Worm (Caenorhabditis elegans) whole organism, L4/young adult: ENCODE results near the gene Y47D3A.21.

Experiments
- W03F9.2 ChIP-seq: fragments of 150-350 bp; optimal IDR thresholded peaks from 2 replicates; lab custom pipeline; 2014; ENCODE audit warnings: missing biosample characterization, missing genetic modification characterization
- dao-5 ChIP-seq: sonication (generic microtip); optimal IDR thresholded peaks from 2 replicates; lab custom pipeline; 2016; ENCODE audit warnings: missing genotype, missing genetic modification characterization, moderate library complexity, missing compliant biosample characterization
- him-1 ChIP-seq: sonication (generic microtip); optimal IDR thresholded peaks from 2 replicates; lab custom pipeline; 2016; ENCODE audit warnings: missing genotype, missing genetic modification reagents, missing genetic modification characterization, missing compliant biosample characterization

- TF ChIP-seq dao-5 (tag; lab: Kevin White, UChicago) (no peak), W03F9.2 (tag; lab: Kevin White, UChicago) (no peak), him-1 (tag; lab: Kevin White, UChicago) (no peak)
Observed at ce11 chrIII:11238790-11239189, 39.9 kb downstream of the Y47D3A.21 start.
